Fruit fly (Drosophila melanogaster) whole organism, embryonic: ENCODE data around the gene CG42240.

ENCODE experiments used
- Atf6 ChIP-seq: fragments of 200-800 bp; sonication (Bioruptor generic); IDR thresholded peaks from 2 replicates; pipeline ENCODE4 v1.3.6; 2022; ENCODE audit warnings: missing biosample characterization, missing genetic modification characterization
- B-H1 ChIP-seq: fragments of 200-800 bp; sonication (Bioruptor generic); IDR thresholded peaks from 3 replicates; pipeline ENCODE4 v1.3.6; 2022; ENCODE audit warnings: missing biosample characterization, missing genetic modification characterization
- Bteb2 ChIP-seq: fragments of 200-800 bp; sonication (Bioruptor generic); optimal IDR thresholded peaks from 2 replicates; lab custom pipeline; 2016; ENCODE audit warnings: missing biosample characterization, missing genetic modification characterization
- CG10654 ChIP-seq: fragments of 200-800 bp; sonication (Bioruptor generic); optimal IDR thresholded peaks from 2 replicates; lab custom pipeline; 2016; ENCODE audit warnings: missing biosample characterization, missing genetic modification characterization
- CG11696 ChIP-seq: fragments of 200-800 bp; sonication (Bioruptor generic); IDR thresholded peaks from 2 replicates; pipeline ENCODE4 v1.3.6; 2022; ENCODE audit warnings: missing biosample characterization, missing genetic modification characterization
- CG12769 ChIP-seq: fragments of 200-800 bp; sonication (Bioruptor generic); optimal IDR thresholded peaks from 2 replicates; lab custom pipeline; 2019; ENCODE audit warnings: missing biosample characterization, mild to moderate bottlenecking, missing genetic modification characterization, moderate library complexity
- CG14014 ChIP-seq: fragments of 200-800 bp; sonication (Bioruptor generic); IDR thresholded peaks from 2 replicates; pipeline ENCODE4 v1.3.6; 2022; ENCODE audit warnings: missing biosample characterization, missing genetic modification characterization
- CG2202 ChIP-seq: fragments of 200-800 bp; sonication (Bioruptor generic); optimal IDR thresholded peaks from 2 replicates; lab custom pipeline; 2018; ENCODE audit warnings: missing biosample characterization, mild to moderate bottlenecking, missing genetic modification characterization
- CG3163 ChIP-seq: fragments of 200-800 bp; sonication (Bioruptor generic); optimal IDR thresholded peaks from 3 replicates; lab custom pipeline; 2016; ENCODE audit warnings: missing biosample characterization, missing genetic modification characterization
- CG3281 ChIP-seq: fragments of 200-800 bp; sonication (Bioruptor generic); optimal IDR thresholded peaks from 3 replicates; lab custom pipeline; 2017; ENCODE audit warnings: missing biosample characterization, mild to moderate bottlenecking, missing genetic modification characterization
- CG42726 ChIP-seq: fragments of 200-800 bp; sonication (Bioruptor generic); IDR thresholded peaks from 2 replicates; pipeline ENCODE4 v1.3.6; 2022; ENCODE audit warnings: missing biosample characterization, missing genetic modification characterization; ENCODE audit not compliant: partially characterized antibody
- CG4360 ChIP-seq: fragments of 200-800 bp; sonication (Bioruptor generic); IDR thresholded peaks from 2 replicates; pipeline ENCODE4 v1.3.6; 2022; ENCODE audit warnings: missing biosample characterization, missing genetic modification characterization
- CG5245 ChIP-seq: fragments of 200-800 bp; sonication (Bioruptor generic); optimal IDR thresholded peaks from 3 replicates; lab custom pipeline; 2016; ENCODE audit warnings: missing biosample characterization, missing genetic modification characterization
- CG6175 ChIP-seq: fragments of 200-800 bp; sonication (Bioruptor generic); IDR thresholded peaks from 3 replicates; pipeline ENCODE4 v1.3.6; 2022; ENCODE audit warnings: missing biosample characterization, missing genetic modification characterization
- CG6765 ChIP-seq: fragments of 200-800 bp; sonication (Bioruptor generic); optimal IDR thresholded peaks from 3 replicates; lab custom pipeline; 2017; ENCODE audit warnings: missing biosample characterization, mild to moderate bottlenecking, missing genetic modification characterization
- CG7745 ChIP-seq: fragments of 200-800 bp; sonication (Bioruptor generic); optimal IDR thresholded peaks from 2 replicates; lab custom pipeline; 2018; ENCODE audit warnings: missing biosample characterization, mild to moderate bottlenecking, missing genetic modification characterization, moderate library complexity
- CG7963 ChIP-seq: fragments of 200-800 bp; sonication (Bioruptor generic); IDR thresholded peaks from 3 replicates; pipeline ENCODE4 v1.3.6; 2022; ENCODE audit warnings: missing biosample characterization, missing genetic modification characterization; ENCODE audit not compliant: partially characterized antibody
- CG8478 ChIP-seq: fragments of >200 bp; optimal IDR thresholded peaks from 2 replicates; lab custom pipeline; 2018
- CG8765 ChIP-seq: fragments of 200-800 bp; sonication (Bioruptor generic); IDR thresholded peaks from 2 replicates; pipeline ENCODE4 v1.3.6; 2022; ENCODE audit warnings: missing biosample characterization, missing genetic modification characterization
- CG9437 ChIP-seq: fragments of 200-800 bp; sonication (Bioruptor generic); optimal IDR thresholded peaks from 2 replicates; lab custom pipeline; 2018; ENCODE audit warnings: missing biosample characterization, mild to moderate bottlenecking, missing genetic modification characterization
- CHES-1-like ChIP-seq: fragments of 200-800 bp; sonication (Bioruptor generic); optimal IDR thresholded peaks from 2 replicates; lab custom pipeline; 2016; ENCODE audit warnings: missing biosample characterization, missing genetic modification characterization
- Dip3 ChIP-seq: fragments of 200-800 bp; sonication (Bioruptor generic); optimal IDR thresholded peaks from 3 replicates; lab custom pipeline; 2016; ENCODE audit warnings: missing biosample characterization, missing genetic modification characterization
- Doc2 ChIP-seq: fragments of 200-800 bp; sonication (Bioruptor generic); IDR thresholded peaks from 2 replicates; pipeline ENCODE4 v1.3.6; 2022; ENCODE audit warnings: missing biosample characterization, missing genetic modification characterization
- Dref ChIP-seq: fragments of 200-800 bp; sonication (Bioruptor generic); IDR thresholded peaks from 2 replicates; pipeline ENCODE4 v1.3.6; 2022; ENCODE audit warnings: missing biosample characterization, missing genetic modification characterization
- Fer2 ChIP-seq: fragments of 200-800 bp; sonication (Bioruptor generic); optimal IDR thresholded peaks from 2 replicates; lab custom pipeline; 2018; ENCODE audit warnings: missing biosample characterization, mild to moderate bottlenecking, missing genetic modification characterization, moderate library complexity
- H15 ChIP-seq: fragments of 200-800 bp; sonication (Bioruptor generic); IDR thresholded peaks from 3 replicates; pipeline ENCODE4 v1.3.6; 2022; ENCODE audit warnings: missing biosample characterization, missing genetic modification characterization
- HmgD ChIP-seq: fragments of 200-800 bp; sonication (Bioruptor generic); optimal IDR thresholded peaks from 3 replicates; lab custom pipeline; 2016; ENCODE audit warnings: missing biosample characterization, missing genetic modification characterization
- Hr51 ChIP-seq, 2 experiments: fragments of 200-800 bp; sonication (Bioruptor generic); optimal IDR thresholded peaks; 2 replicates in 1 of 2; 3 replicates in 1 of 2; lab custom pipeline; 2016 to 2018; ENCODE audit warnings: missing biosample characterization in 2 of 2, missing genetic modification characterization in 2 of 2, mild to moderate bottlenecking in 1 of 2, moderate library complexity in 1 of 2
- Jarid2 ChIP-seq: fragments of 200-800 bp; sonication (Bioruptor generic); optimal IDR thresholded peaks from 3 replicates; lab custom pipeline; 2017; ENCODE audit warnings: mild to moderate bottlenecking, missing biosample characterization, missing genetic modification reagents, missing genetic modification characterization
- MTF-1 ChIP-seq: fragments of 200-800 bp; sonication (Bioruptor generic); optimal IDR thresholded peaks from 2 replicates; lab custom pipeline; 2018; ENCODE audit warnings: missing biosample characterization, mild to moderate bottlenecking, missing genetic modification characterization, borderline replicate concordance
- Neu2 ChIP-seq: fragments of 200-800 bp; sonication (Bioruptor generic); optimal IDR thresholded peaks from 3 replicates; lab custom pipeline; 2016; ENCODE audit warnings: missing biosample characterization, missing genetic modification characterization, borderline replicate concordance
- Sin3A ChIP-seq: fragments of >200 bp; optimal IDR thresholded peaks from 2 replicates; lab custom pipeline; 2018
- Six4 ChIP-seq: fragments of 200-800 bp; sonication (Bioruptor generic); optimal IDR thresholded peaks from 2 replicates; lab custom pipeline; 2016; ENCODE audit warnings: missing biosample characterization, missing genetic modification characterization
- Xrp1 ChIP-seq: fragments of 200-800 bp; sonication (Bioruptor generic); IDR thresholded peaks from 2 replicates; pipeline ENCODE4 v1.3.6; 2022; ENCODE audit warnings: missing biosample characterization, missing genetic modification characterization
- ab ChIP-seq: fragments of 200-800 bp; sonication (Bioruptor generic); optimal IDR thresholded peaks from 2 replicates; lab custom pipeline; 2016; ENCODE audit warnings: missing biosample characterization, missing genetic modification characterization
- chinmo ChIP-seq: fragments of 200-800 bp; sonication (Bioruptor generic); IDR thresholded peaks from 4 replicates; pipeline ENCODE4 v1.3.6; 2022; ENCODE audit warnings: missing biosample characterization, missing genetic modification characterization; ENCODE audit not compliant: partially characterized antibody
- fd3F ChIP-seq: fragments of 200-800 bp; sonication (Bioruptor generic); optimal IDR thresholded peaks from 2 replicates; lab custom pipeline; 2018; ENCODE audit warnings: missing biosample characterization, mild to moderate bottlenecking, missing genetic modification characterization, moderate library complexity
- fd96Cb ChIP-seq: fragments of 200-800 bp; sonication (Bioruptor generic); optimal IDR thresholded peaks from 2 replicates; lab custom pipeline; 2018; ENCODE audit warnings: missing biosample characterization, mild to moderate bottlenecking, missing genetic modification characterization, moderate library complexity
- grau ChIP-seq: fragments of 200-800 bp; optimal IDR thresholded peaks from 3 replicates; lab custom pipeline; 2019; ENCODE audit warnings: missing biosample characterization, mild to moderate bottlenecking, missing genetic modification characterization, moderate library complexity
- ham ChIP-seq: fragments of 200-800 bp; sonication (Bioruptor generic); IDR thresholded peaks from 2 replicates; pipeline ENCODE4 v1.3.6; 2022; ENCODE audit warnings: missing biosample characterization, missing genetic modification characterization
- insv ChIP-seq, 2 experiments: fragments of 200-800 bp; sonication (Bioruptor generic); optimal IDR thresholded peaks; 3 replicates each; lab custom pipeline; 2016 to 2018; ENCODE audit warnings: missing biosample characterization in 2 of 2, missing genetic modification characterization in 2 of 2
- jing ChIP-seq: fragments of 200-800 bp; sonication (Bioruptor generic); optimal IDR thresholded peaks from 2 replicates; lab custom pipeline; 2018; ENCODE audit warnings: missing biosample characterization, mild to moderate bottlenecking, missing genetic modification characterization
- nau ChIP-seq: fragments of 200-800 bp; sonication (Bioruptor generic); optimal IDR thresholded peaks from 3 replicates; lab custom pipeline; 2017; ENCODE audit warnings: missing biosample characterization, mild to moderate bottlenecking, missing genetic modification characterization, missing genetic modification reagents
- pb ChIP-seq: fragments of 200-800 bp; sonication (Bioruptor generic); optimal IDR thresholded peaks from 3 replicates; lab custom pipeline; 2016; ENCODE audit warnings: missing biosample characterization, missing genetic modification characterization
- prd ChIP-seq, 3 experiments: fragments of >200 bp in 2 of 3; fragments of 200-800 bp in 1 of 3; sonication (Bioruptor generic) in 1 of 3; optimal IDR thresholded peaks in 2 of 3; IDR thresholded peaks in 1 of 3; 2 replicates in 2 of 3; 3 replicates in 1 of 3; pipeline versions ENCODE4 v1.3.6 to Lab custom; 2017 to 2022; ENCODE audit warnings: missing biosample characterization in 1 of 3, missing genetic modification characterization in 1 of 3
- ssp ChIP-seq: fragments of 200-800 bp; sonication (Bioruptor generic); IDR thresholded peaks from 2 replicates; pipeline ENCODE4 v1.3.6; 2022; ENCODE audit warnings: missing biosample characterization, missing genetic modification characterization
- tll ChIP-seq, 2 experiments: fragments of 200-800 bp in 1 of 2; fragments of >200 bp in 1 of 2; sonication (Bioruptor generic) in 1 of 2; optimal IDR thresholded peaks; 2 replicates each; lab custom pipeline; 2017 to 2019; ENCODE audit warnings: missing biosample characterization in 2 of 2, missing genetic modification characterization in 2 of 2, mild to moderate bottlenecking in 1 of 2, moderate library complexity in 1 of 2
- unpg ChIP-seq: fragments of 200-800 bp; sonication (Bioruptor generic); optimal IDR thresholded peaks from 3 replicates; lab custom pipeline; 2018; ENCODE audit warnings: missing biosample characterization, mild to moderate bottlenecking, missing genetic modification characterization, moderate library complexity
- vvl ChIP-seq: fragments of 200-800 bp; sonication (Bioruptor generic); IDR thresholded peaks from 2 replicates; pipeline ENCODE4 v1.3.6; 2022; ENCODE audit warnings: missing biosample characterization, missing genetic modification characterization

CG42240 gene

DNA sequence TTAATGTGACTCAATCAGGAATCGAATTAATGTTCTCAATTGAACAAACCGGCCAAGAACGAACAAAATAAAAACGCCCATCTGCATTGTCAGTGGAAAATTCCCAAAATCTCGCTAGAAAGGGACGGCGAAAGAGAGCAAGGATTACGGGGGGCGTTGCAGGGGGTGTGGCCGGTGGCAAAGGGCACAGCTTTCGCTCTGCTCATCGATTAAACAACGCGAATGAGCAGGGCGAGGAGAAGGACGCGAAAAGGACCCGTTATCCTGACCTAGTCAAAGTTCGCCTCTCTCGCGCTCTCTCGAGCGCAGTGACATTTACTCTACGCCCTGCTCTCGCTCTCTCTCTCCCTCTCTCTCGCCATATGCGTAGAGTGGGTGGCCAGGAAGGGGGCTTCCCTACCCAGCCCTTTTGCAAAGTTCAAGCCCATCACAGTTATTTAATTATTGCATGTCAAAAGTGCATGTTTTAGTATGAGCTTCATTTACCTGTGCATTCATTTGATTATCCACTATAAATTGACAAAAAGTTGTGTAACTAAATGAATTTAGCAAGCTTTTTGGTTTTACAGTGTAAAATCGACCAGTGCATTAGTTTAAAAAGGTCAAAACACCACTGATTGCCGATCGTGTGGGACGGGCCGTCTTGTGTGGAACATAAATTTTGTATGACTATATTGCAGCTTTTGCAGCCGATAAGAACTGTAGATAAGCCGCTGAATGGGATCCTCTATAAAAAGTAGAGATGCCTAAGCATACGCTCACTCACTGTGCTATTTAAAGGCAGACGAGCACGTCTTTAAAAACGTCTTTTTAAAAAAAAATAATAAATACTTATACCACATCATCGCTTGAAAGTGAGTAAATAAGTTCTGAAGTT, 8.3 kb downstream of the CG42240 start (continued):
- TF ChIP-seq CG4360 (GFP tag; lab: Robert Waterston, UW) (no peak), Six4 (GFP tag; lab: Kevin White, UChicago) (no peak), HmgD (GFP tag; lab: Kevin White, UChicago) (no peak), CG8478 (no peak), CG11696 (GFP tag; lab: Robert Waterston, UW) (no peak), Jarid2 (GFP tag; lab: Kevin White, UChicago) (no peak), ssp (GFP tag; lab: Robert Waterston, UW) (no peak), CHES-1-like (GFP tag; lab: Kevin White, UChicago) (no peak), Xrp1 (GFP tag; lab: Robert Waterston, UW) (peak; percentile 22; the same call in 1 of the 2 replicates), vvl (GFP tag; lab: Robert Waterston, UW) (no peak), grau (tag; lab: Kevin White, UChicago) (peak; percentile 4), ab (no peak), unpg (peak; percentile 0), nau (GFP tag; lab: Kevin White, UChicago) (no peak), Sin3A (lab: Kevin White, UChicago) (no peak), tll (GFP tag; optimal IDR thresholded peaks at IDR 0.05; lab: Kevin White, UChicago) (no peak), Hr51 (GFP tag; optimal IDR thresholded peaks at IDR 0.05; lab: Kevin White, UChicago) (peak in 1 of 2 experiments; percentile 32), Neu2 (GFP tag; lab: Kevin White, UChicago) (no peak), CG6175 (no peak), CG3281 (GFP tag; lab: Kevin White, UChicago) (no peak), Fer2 (tag; lab: Kevin White, UChicago) (no peak), CG12769 (tag; lab: Kevin White, UChicago) (no peak), Atf6 (no peak), B-H1 (GFP tag; lab: Robert Waterston, UW) (no peak), insv (GFP tag; optimal IDR thresholded peaks at IDR 0.05; lab: Kevin White, UChicago) (no peak), fd3F (GFP tag; lab: Kevin White, UChicago) (no peak), CG7745 (no peak), CG7963 (GFP tag; lab: Robert Waterston, UW) (no peak), CG3163 (GFP tag; lab: Kevin White, UChicago) (no peak), H15 (GFP tag; lab: Robert Waterston, UW) (peak; percentile 8; the same call in 1 of the 3 replicates), CG2202 (tag; lab: Kevin White, UChicago) (no peak), CG6765 (no peak), Bteb2 (no peak), CG9437 (GFP tag; lab: Kevin White, UChicago) (peak; percentile 19), fd96Cb (no peak), Doc2 (GFP tag; lab: Robert Waterston, UW) (no peak), prd (optimal IDR thresholded peaks at IDR 0.05; lab: Kevin White, UChicago) (no peak), prd (GFP tag; IDR thresholded peaks at IDR 0.05; lab: Robert Waterston, UW) (no peak; the same call in 2 of the 3 replicates), MTF-1 (GFP tag; lab: Kevin White, UChicago) (no peak), CG14014 (GFP tag; lab: Robert Waterston, UW) (0 out of 2 replicates have a peak, but pooled peaks have one; percentile 38), Dip3 (GFP tag; lab: Kevin White, UChicago) (no peak), CG42726 (GFP tag; lab: Robert Waterston, UW) (no peak), ham (GFP tag; lab: Robert Waterston, UW) (no peak), jing (GFP tag; lab: Kevin White, UChicago) (no peak), Dref (GFP tag; lab: Robert Waterston, UW) (no peak), pb (GFP tag; lab: Kevin White, UChicago) (no peak), chinmo (GFP tag; lab: Robert Waterston, UW) (no peak), CG10654 (no peak), CG8765 (no peak), CG5245 (GFP tag; lab: Kevin White, UChicago) (no peak)
